Worm (Caenorhabditis elegans) whole organism, early embryonic: ENCODE results near the gene R11G11.16.

Experiments
- ama-1 ChIP-seq: fragments of 150-350 bp; optimal IDR thresholded peaks from 2 replicates; lab custom pipeline; 2014
- ets-7 ChIP-seq: sonication (generic microtip); optimal IDR thresholded peaks from 2 replicates; lab custom pipeline; 2016; ENCODE audit warnings: missing genotype, missing genetic modification characterization, missing compliant biosample characterization
- hmbx-1 ChIP-seq: sonication (generic microtip); optimal IDR thresholded peaks from 2 replicates; lab custom pipeline; 2016; ENCODE audit warnings: mild to moderate bottlenecking, missing genetic modification characterization, missing compliant biosample characterization
- pes-1 ChIP-seq: fragments of 200-800 bp; sonication (Bioruptor generic); IDR thresholded peaks from 2 replicates; pipeline ENCODE4 v1.3.6; 2022; ENCODE audit warnings: missing genetic modification reagents, missing genetic modification characterization, missing compliant biosample characterization
- tbx-11 ChIP-seq: fragments of 200-800 bp; sonication (Bioruptor generic); IDR thresholded peaks from 2 replicates; pipeline ENCODE4 v1.3.6; 2022; ENCODE audit warnings: missing genetic modification characterization, missing compliant biosample characterization

ce11 chrV:543169-543568 lies 18.2 kb upstream of the R11G11.16 start, which contains the start of gene C14C6.3:
- no peak for TF ChIP-seq hmbx-1 (tag; lab: Kevin White, UChicago)
- no peak for TF ChIP-seq tbx-11 (GFP tag; lab: Robert Waterston, UW)
- no peak for TF ChIP-seq pes-1 (GFP tag; lab: Robert Waterston, UW)
- no peak for TF ChIP-seq ets-7 (tag; lab: Kevin White, UChicago)
- no peak for TF ChIP-seq ama-1 (lab: Kevin White, UChicago)
